Fruit fly (Drosophila melanogaster): ENCODE data around the gene CG3061.

The CG3061 gene

dm6 chr3R:14011175-14011574 is 21.0 kb upstream of the CG3061 start (continued):
- TF ChIP-seq CG8359 (GFP tag; optimal IDR thresholded peaks at IDR 0.05; ENCODE audit: borderline replicate concordance) = no peak
- no peak for TF ChIP-seq stwl (tag; optimal IDR thresholded peaks at IDR 0.05)
- TF ChIP-seq CG33557 (GFP tag; optimal IDR thresholded peaks at IDR 0.05) = no peak
- TF ChIP-seq CG11085 (GFP tag; IDR thresholded peaks at IDR 0.05) = no peak

dm6 chr3R:14011629-14012028 is 20.5 kb upstream of the CG3061 start:
- peak; percentile 15 for TF ChIP-seq CG11504 (tag; optimal IDR thresholded peaks at IDR 0.05)
- peak; percentile 8 for TF ChIP-seq phol (tag; optimal IDR thresholded peaks at IDR 0.05)
- peak; percentile 2 for TF ChIP-seq dmrt11E (tag; optimal IDR thresholded peaks at IDR 0.05)
- peak; percentile 17 for TF ChIP-seq CG18262 (tag; optimal IDR thresholded peaks at IDR 0.05)
- TF ChIP-seq CG3838 (GFP tag; optimal IDR thresholded peaks at IDR 0.05) = no peak
- peak; percentile 52 for TF ChIP-seq row (GFP tag; IDR thresholded peaks at IDR 0.05)
- 0 out of 2 replicates have a peak, but pooled peaks have one; percentile 10 for TF ChIP-seq CG32767 (GFP tag; IDR thresholded peaks at IDR 0.05)
- no peak for TF ChIP-seq Sox102F (GFP tag; optimal IDR thresholded peaks at IDR 0.05)
- no peak for TF ChIP-seq dan (GFP tag; IDR thresholded peaks at IDR 0.05)
- peak; percentile 91 for TF ChIP-seq Sry-β (GFP tag; optimal IDR thresholded peaks at IDR 0.05)
- TF ChIP-seq sens (GFP tag) = peak; percentile 87
- no peak for TF ChIP-seq Dll (GFP tag; IDR thresholded peaks at IDR 0.05; ENCODE audit: partially characterized antibody)
- TF ChIP-seq Ssrp (tag; optimal IDR thresholded peaks at IDR 0.05) = peak; percentile 2

dm6 chr3R:14012478-14013146 is 19.6 kb upstream of the CG3061 start:
- peak; percentile 89 for TF ChIP-seq slbo (GFP tag; IDR thresholded peaks at IDR 0.05)
- TF ChIP-seq pnt (GFP tag; optimal IDR thresholded peaks at IDR 0.05) = peak; percentile 84
- TF ChIP-seq CG10979 (tag; optimal IDR thresholded peaks at IDR 0.05) = peak; percentile 96
- peak; percentile 87 for TF ChIP-seq MTF-1 (GFP tag; optimal IDR thresholded peaks at IDR 0.05; ENCODE audit: borderline replicate concordance)
- TF ChIP-seq pan (optimal IDR thresholded peaks at IDR 0.05) = no peak
- TF ChIP-seq pan (GFP tag; optimal IDR thresholded peaks at IDR 0.05 in 1 of 2, IDR thresholded peaks at IDR 0.05 in 1 of 2) = peak in 1 of 2 experiments; percentile 97
- TF ChIP-seq dmrt11E (tag; optimal IDR thresholded peaks at IDR 0.05) = peak; percentile 82
- peak; percentile 58 for TF ChIP-seq CG1529 (GFP tag; optimal IDR thresholded peaks at IDR 0.05)
- peak; percentile 92 for TF ChIP-seq Six4 (GFP tag; optimal IDR thresholded peaks at IDR 0.05)
- TF ChIP-seq CG5180 (GFP tag; optimal IDR thresholded peaks at IDR 0.05) = peak; percentile 71
- peak; percentile 39 for TF ChIP-seq Nf-YB (GFP tag; optimal IDR thresholded peaks at IDR 0.05)
- peak; percentile 92 for TF ChIP-seq CG11247 (GFP tag; IDR thresholded peaks at IDR 0.05)
- TF ChIP-seq CG2712 (tag; optimal IDR thresholded peaks at IDR 0.05) = peak; percentile 96
- TF ChIP-seq CG34376 (GFP tag; optimal IDR thresholded peaks at IDR 0.05) = peak; percentile 30
- TF ChIP-seq croc (GFP tag; conservative IDR thresholded peaks at IDR 0.05) = peak; percentile 92
- TF ChIP-seq org-1 (GFP tag; optimal IDR thresholded peaks at IDR 0.05) = peak; percentile 81
- TF ChIP-seq insv (GFP tag; optimal IDR thresholded peaks at IDR 0.05) = no peak
- TF ChIP-seq CG5953 (GFP tag; IDR thresholded peaks at IDR 0.05) = peak; percentile 86
- TF ChIP-seq Spps (tag; optimal IDR thresholded peaks at IDR 0.05) = peak; percentile 86
- TF ChIP-seq CG15011 (GFP tag; optimal IDR thresholded peaks at IDR 0.05) = peak; percentile 85
- peak; percentile 26 for TF ChIP-seq CG3163 (GFP tag; optimal IDR thresholded peaks at IDR 0.05)
- TF ChIP-seq Awh (GFP tag; IDR thresholded peaks at IDR 0.05) = peak; percentile 96
- TF ChIP-seq br (optimal IDR thresholded peaks at IDR 0.05) = no peak
- no peak for TF ChIP-seq B-H2 (GFP tag; optimal IDR thresholded peaks at IDR 0.05)
- peak; percentile 30 for TF ChIP-seq trh (GFP tag; optimal IDR thresholded peaks at IDR 0.05)
- no peak for TF ChIP-seq fd102C (GFP tag; optimal IDR thresholded peaks at IDR 0.05)
- peak; percentile 62 for TF ChIP-seq ham (GFP tag; IDR thresholded peaks at IDR 0.05)
- peak; percentile 90 for TF ChIP-seq onecut (GFP tag; IDR thresholded peaks at IDR 0.05)
- no peak for TF ChIP-seq sima (GFP tag; optimal IDR thresholded peaks at IDR 0.05)
- TF ChIP-seq Max (GFP tag; optimal IDR thresholded peaks at IDR 0.05) = peak; percentile 93
- TF ChIP-seq slou (GFP tag; optimal IDR thresholded peaks at IDR 0.05) = peak; percentile 39
- TF ChIP-seq grau (tag; optimal IDR thresholded peaks at IDR 0.05) = peak; percentile 82
